Fruit fly (Drosophila melanogaster) whole organism, embryonic: ENCODE data around the gene Spn27A.
A peak's percentile ranks its signal among the peaks of the same experiment; 100 is the strongest.

Experiments used
- Antp ChIP-seq: fragments of 200-800 bp; sonication (Bioruptor generic); optimal IDR thresholded peaks from 3 replicates; lab custom pipeline; 2016; ENCODE audit warnings: missing biosample characterization, missing genetic modification characterization
- Blimp-1 ChIP-seq: fragments of 200-800 bp; sonication (Bioruptor generic); optimal IDR thresholded peaks from 3 replicates; lab custom pipeline; 2018; ENCODE audit warnings: missing biosample characterization, missing genetic modification characterization, mild to moderate bottlenecking, moderate library complexity, missing genetic modification reagents
- CG10959 ChIP-seq: fragments of 200-800 bp; sonication (Bioruptor generic); IDR thresholded peaks from 2 replicates; pipeline ENCODE4 v1.3.6; 2022; ENCODE audit warnings: missing biosample characterization, missing genetic modification characterization
- CG14710 ChIP-seq: fragments of 200-800 bp; sonication (Bioruptor generic); optimal IDR thresholded peaks from 3 replicates; lab custom pipeline; 2019; ENCODE audit warnings: missing biosample characterization, mild to moderate bottlenecking, missing genetic modification characterization, moderate library complexity
- CG14860 ChIP-seq: fragments of 200-800 bp; sonication (Bioruptor generic); IDR thresholded peaks from 3 replicates; pipeline ENCODE4 v1.3.6; 2022; ENCODE audit warnings: missing biosample characterization, missing genetic modification characterization; ENCODE audit not compliant: partially characterized antibody
- CG15011 ChIP-seq: fragments of 200-800 bp; sonication (Bioruptor generic); optimal IDR thresholded peaks from 3 replicates; lab custom pipeline; 2018; ENCODE audit warnings: missing biosample characterization, mild to moderate bottlenecking, missing genetic modification characterization
- CG15696 ChIP-seq: fragments of 200-800 bp; sonication (Bioruptor generic); optimal IDR thresholded peaks from 2 replicates; lab custom pipeline; 2019; ENCODE audit warnings: missing biosample characterization, mild to moderate bottlenecking, missing genetic modification characterization, moderate library complexity
- CG1602 ChIP-seq: fragments of 200-800 bp; sonication (Bioruptor generic); optimal IDR thresholded peaks from 3 replicates; lab custom pipeline; 2016; ENCODE audit warnings: missing biosample characterization, missing genetic modification characterization
- CG17328 ChIP-seq: fragments of 200-800 bp; sonication (Bioruptor generic); IDR thresholded peaks from 2 replicates; pipeline ENCODE4 v1.3.6; 2022; ENCODE audit warnings: missing biosample characterization, missing genetic modification characterization
- CG17385 ChIP-seq: fragments of 200-800 bp; sonication (Bioruptor generic); optimal IDR thresholded peaks from 3 replicates; lab custom pipeline; 2018; ENCODE audit warnings: missing biosample characterization, mild to moderate bottlenecking, missing genetic modification characterization
- CG33557 ChIP-seq: fragments of 200-800 bp; sonication (Bioruptor generic); optimal IDR thresholded peaks from 2 replicates; lab custom pipeline; 2019; ENCODE audit warnings: missing biosample characterization, mild to moderate bottlenecking, missing genetic modification characterization, moderate library complexity
- CG4282 ChIP-seq: fragments of 200-800 bp; sonication (Bioruptor generic); optimal IDR thresholded peaks from 2 replicates; lab custom pipeline; 2016; ENCODE audit warnings: missing biosample characterization, missing genetic modification characterization
- CG4328 ChIP-seq: fragments of 200-800 bp; sonication (Bioruptor generic); optimal IDR thresholded peaks from 3 replicates; lab custom pipeline; 2017; ENCODE audit warnings: missing biosample characterization, missing genetic modification reagents, missing genetic modification characterization
- CG4360 ChIP-seq: fragments of 200-800 bp; sonication (Bioruptor generic); IDR thresholded peaks from 2 replicates; pipeline ENCODE4 v1.3.6; 2022; ENCODE audit warnings: missing biosample characterization, missing genetic modification characterization
- CG4424 ChIP-seq: fragments of 200-800 bp; sonication (Bioruptor generic); optimal IDR thresholded peaks from 3 replicates; lab custom pipeline; 2016; ENCODE audit warnings: missing biosample characterization, missing genetic modification characterization
- CG4617 ChIP-seq: fragments of 200-800 bp; sonication (Bioruptor generic); optimal IDR thresholded peaks from 3 replicates; lab custom pipeline; 2016; ENCODE audit warnings: missing biosample characterization, missing genetic modification characterization, borderline replicate concordance
- CG4854 ChIP-seq: fragments of 200-800 bp; sonication (Bioruptor generic); optimal IDR thresholded peaks from 2 replicates; lab custom pipeline; 2016; ENCODE audit warnings: missing biosample characterization, missing genetic modification characterization, inconsistent platforms
- CG5245 ChIP-seq: fragments of 200-800 bp; sonication (Bioruptor generic); optimal IDR thresholded peaks from 3 replicates; lab custom pipeline; 2016; ENCODE audit warnings: missing biosample characterization, missing genetic modification characterization
- CG6854 ChIP-seq: fragments of 200-800 bp; sonication (Bioruptor generic); optimal IDR thresholded peaks from 3 replicates; lab custom pipeline; 2017; ENCODE audit warnings: missing biosample characterization, mild to moderate bottlenecking, missing genetic modification characterization
- CG7372 ChIP-seq: fragments of 200-800 bp; sonication (Bioruptor generic); IDR thresholded peaks from 2 replicates; pipeline ENCODE4 v1.3.6; 2022; ENCODE audit warnings: missing biosample characterization, missing genetic modification characterization
- CG8765 ChIP-seq: fragments of 200-800 bp; sonication (Bioruptor generic); IDR thresholded peaks from 2 replicates; pipeline ENCODE4 v1.3.6; 2022; ENCODE audit warnings: missing biosample characterization, missing genetic modification characterization
- D19B ChIP-seq: fragments of 200-800 bp; sonication (Bioruptor generic); optimal IDR thresholded peaks from 2 replicates; lab custom pipeline; 2017; ENCODE audit warnings: missing biosample characterization, mild to moderate bottlenecking, missing genetic modification characterization
- Dek ChIP-seq: fragments of 200-800 bp; sonication (Bioruptor generic); optimal IDR thresholded peaks from 3 replicates; lab custom pipeline; 2019; ENCODE audit warnings: missing biosample characterization, mild to moderate bottlenecking, missing genetic modification characterization, moderate library complexity
- HLH54F ChIP-seq: fragments of 200-800 bp; sonication (Bioruptor generic); optimal IDR thresholded peaks from 3 replicates; lab custom pipeline; 2016; ENCODE audit warnings: missing biosample characterization, missing genetic modification characterization
- HmgD ChIP-seq: fragments of 200-800 bp; sonication (Bioruptor generic); optimal IDR thresholded peaks from 3 replicates; lab custom pipeline; 2016; ENCODE audit warnings: missing biosample characterization, missing genetic modification characterization
- Hr39 ChIP-seq: fragments of >200 bp; optimal IDR thresholded peaks from 2 replicates; lab custom pipeline; 2017
- MTF-1 ChIP-seq: fragments of 200-800 bp; sonication (Bioruptor generic); optimal IDR thresholded peaks from 2 replicates; lab custom pipeline; 2018; ENCODE audit warnings: missing biosample characterization, mild to moderate bottlenecking, missing genetic modification characterization, borderline replicate concordance
- NC2α ChIP-seq: fragments of 200-800 bp; sonication (Bioruptor generic); optimal IDR thresholded peaks from 2 replicates; lab custom pipeline; 2016; ENCODE audit warnings: missing biosample characterization, missing genetic modification characterization
- NC2β ChIP-seq: fragments of 200-800 bp; sonication (Bioruptor generic); optimal IDR thresholded peaks from 2 replicates; lab custom pipeline; 2016; ENCODE audit warnings: missing biosample characterization, missing genetic modification characterization
- NK7.1 ChIP-seq: fragments of 200-800 bp; sonication (Bioruptor generic); optimal IDR thresholded peaks from 3 replicates; lab custom pipeline; 2016; ENCODE audit warnings: missing biosample characterization, missing genetic modification characterization
- Rfx ChIP-seq: fragments of 200-800 bp; sonication (Bioruptor generic); IDR thresholded peaks from 2 replicates; pipeline ENCODE4 v1.3.6; 2022; ENCODE audit warnings: missing biosample characterization, missing genetic modification characterization
- Six4 ChIP-seq: fragments of 200-800 bp; sonication (Bioruptor generic); optimal IDR thresholded peaks from 2 replicates; lab custom pipeline; 2016; ENCODE audit warnings: missing biosample characterization, missing genetic modification characterization
- ap ChIP-seq: fragments of 200-800 bp; sonication (Bioruptor generic); IDR thresholded peaks from 2 replicates; pipeline ENCODE4 v1.3.6; 2022; ENCODE audit warnings: missing biosample characterization, missing genetic modification characterization
- ara ChIP-seq: fragments of 200-800 bp; sonication (Bioruptor generic); IDR thresholded peaks from 2 replicates; pipeline ENCODE4 v1.3.6; 2022; ENCODE audit warnings: missing biosample characterization, missing genetic modification characterization
- chif ChIP-seq, 2 experiments: fragments of 200-800 bp; sonication (Bioruptor generic); optimal IDR thresholded peaks; 3 replicates each; lab custom pipeline; 2016; ENCODE audit warnings: missing biosample characterization in 2 of 2, missing genetic modification characterization in 2 of 2
- crp ChIP-seq, 2 experiments: fragments of 200-800 bp; sonication (Bioruptor generic); optimal IDR thresholded peaks; 2 replicates in 1 of 2; 3 replicates in 1 of 2; lab custom pipeline; 2017; ENCODE audit warnings: missing biosample characterization in 2 of 2, missing genetic modification characterization in 2 of 2, mild to moderate bottlenecking in 1 of 2, moderate library complexity in 1 of 2
- fd102C ChIP-seq: fragments of 200-800 bp; sonication (Bioruptor generic); optimal IDR thresholded peaks from 2 replicates; lab custom pipeline; 2018; ENCODE audit warnings: missing biosample characterization, mild to moderate bottlenecking, missing genetic modification characterization, moderate library complexity
- kay ChIP-seq: fragments of 200-800 bp; sonication (Bioruptor generic); optimal IDR thresholded peaks from 2 replicates; lab custom pipeline; 2016; ENCODE audit warnings: missing biosample characterization, missing genetic modification characterization
- lab ChIP-seq: fragments of 200-800 bp; sonication (Bioruptor generic); optimal IDR thresholded peaks from 3 replicates; lab custom pipeline; 2017; ENCODE audit warnings: missing biosample characterization, missing genetic modification characterization, mild to moderate bottlenecking, moderate library complexity, missing genetic modification reagents
- luna ChIP-seq: fragments of 200-800 bp; sonication (Bioruptor generic); optimal IDR thresholded peaks from 2 replicates; lab custom pipeline; 2016; ENCODE audit warnings: missing biosample characterization, missing genetic modification characterization
- mirr ChIP-seq: fragments of 200-800 bp; sonication (Bioruptor generic); optimal IDR thresholded peaks from 3 replicates; lab custom pipeline; 2018; ENCODE audit warnings: missing biosample characterization, mild to moderate bottlenecking, missing genetic modification characterization
- odd ChIP-seq: fragments of 200-800 bp; sonication (Bioruptor generic); optimal IDR thresholded peaks from 2 replicates; lab custom pipeline; 2017; ENCODE audit warnings: missing biosample characterization, mild to moderate bottlenecking, missing genetic modification characterization
- pan ChIP-seq, 4 experiments: fragments of >200 bp in 3 of 4; fragments of 200-800 bp in 1 of 4; sonication (Bioruptor generic) in 1 of 4; optimal IDR thresholded peaks in 3 of 4; IDR thresholded peaks in 1 of 4; 2 replicates each; pipeline versions ENCODE4 v1.3.6 to Lab custom; 2017 to 2022; ENCODE audit warnings: missing biosample characterization in 2 of 4, missing genetic modification characterization in 2 of 4, mixed read lengths in 1 of 4
- prd ChIP-seq, 3 experiments: fragments of >200 bp in 2 of 3; fragments of 200-800 bp in 1 of 3; sonication (Bioruptor generic) in 1 of 3; optimal IDR thresholded peaks in 2 of 3; IDR thresholded peaks in 1 of 3; 2 replicates in 2 of 3; 3 replicates in 1 of 3; pipeline versions ENCODE4 v1.3.6 to Lab custom; 2017 to 2022; ENCODE audit warnings: missing biosample characterization in 1 of 3, missing genetic modification characterization in 1 of 3
- sc ChIP-seq, 3 experiments: fragments of >200 bp in 2 of 3; fragments of 200-800 bp in 1 of 3; sonication (Bioruptor generic) in 1 of 3; optimal IDR thresholded peaks; 2 replicates in 2 of 3; 3 replicates in 1 of 3; lab custom pipeline; 2017; ENCODE audit warnings: mild to moderate bottlenecking in 1 of 3, missing biosample characterization in 1 of 3, missing genetic modification characterization in 1 of 3, missing genetic modification reagents in 1 of 3
- sr ChIP-seq: fragments of 200-800 bp; sonication (Bioruptor generic); IDR thresholded peaks from 3 replicates; pipeline ENCODE4 v1.3.6; 2022; ENCODE audit warnings: missing biosample characterization, missing genetic modification characterization
- stwl ChIP-seq: fragments of 200-800 bp; sonication (Bioruptor generic); optimal IDR thresholded peaks from 3 replicates; lab custom pipeline; 2018; ENCODE audit warnings: missing biosample characterization, mild to moderate bottlenecking, missing genetic modification characterization, moderate library complexity
- tap ChIP-seq: fragments of 200-800 bp; optimal IDR thresholded peaks from 3 replicates; lab custom pipeline; 2019; ENCODE audit warnings: missing biosample characterization, mild to moderate bottlenecking, missing genetic modification characterization, moderate library complexity

The Spn27A gene

dm6 chr2L:6647103-6647711 is 25.9 kb downstream of the Spn27A start (continued):
- TF ChIP-seq Hr39 (no peak), sc (optimal IDR thresholded peaks at IDR 0.05; lab: Kevin White, UChicago) (no peak), sc (GFP tag; optimal IDR thresholded peaks at IDR 0.05; lab: Kevin White, UChicago) (peak; percentile 98), tap (peak; percentile 99), prd (optimal IDR thresholded peaks at IDR 0.05; lab: Kevin White, UChicago) (no peak), prd (GFP tag; IDR thresholded peaks at IDR 0.05; lab: Robert Waterston, UW) (peak; percentile 99), CG7372 (GFP tag; lab: Robert Waterston, UW) (peak; percentile 96), CG4424 (GFP tag; lab: Kevin White, UChicago) (peak; percentile 99), CG15011 (GFP tag; lab: Kevin White, UChicago) (peak; percentile 96), Rfx (peak; percentile 97), CG4282 (GFP tag; lab: Kevin White, UChicago) (peak; percentile 98), crp (GFP tag; optimal IDR thresholded peaks at IDR 0.05; lab: Kevin White, UChicago) (peak; percentile 34 to 73), CG1602 (GFP tag; lab: Kevin White, UChicago) (peak; percentile 98), NC2α (GFP tag; lab: Kevin White, UChicago) (peak; percentile 98), CG4617 (GFP tag; lab: Kevin White, UChicago) (peak; percentile 97), CG15696 (tag; lab: Kevin White, UChicago) (peak; percentile 95), CG14860 (GFP tag; lab: Robert Waterston, UW) (peak; percentile 57), luna (GFP tag; lab: Kevin White, UChicago) (peak; percentile 93), ara (GFP tag; lab: Robert Waterston, UW) (peak; percentile 97), kay (GFP tag; lab: Kevin White, UChicago) (peak; percentile 96), CG4360 (GFP tag; lab: Robert Waterston, UW) (peak; percentile 80), MTF-1 (peak; percentile 96), chif (GFP tag; optimal IDR thresholded peaks at IDR 0.05; lab: Kevin White, UChicago) (peak; percentile 98 to 99), CG8765 (GFP tag; lab: Robert Waterston, UW) (peak; percentile 92), mirr (GFP tag; lab: Kevin White, UChicago) (peak; percentile 97), CG4328 (GFP tag; lab: Kevin White, UChicago) (peak; percentile 97), CG14710 (peak; percentile 97), CG4854 (GFP tag; lab: Kevin White, UChicago) (peak; percentile 98), ap (peak; percentile 97), HmgD (GFP tag; lab: Kevin White, UChicago) (peak; percentile 96), D19B (GFP tag; lab: Kevin White, UChicago) (peak; percentile 90), NK7.1 (GFP tag; lab: Kevin White, UChicago) (peak; percentile 98), CG5245 (GFP tag; lab: Kevin White, UChicago) (peak; percentile 98), CG17385 (GFP tag; lab: Kevin White, UChicago) (peak; percentile 96), pan (optimal IDR thresholded peaks at IDR 0.05; lab: Kevin White, UChicago) (no peak), pan (GFP tag; optimal IDR thresholded peaks at IDR 0.05 in 1 of 2, IDR thresholded peaks at IDR 0.05 in 1 of 2) (peak in 1 of 2 experiments; percentile 98), Dek (tag; lab: Kevin White, UChicago) (peak; percentile 96), fd102C (peak; percentile 93), CG33557 (GFP tag; lab: Kevin White, UChicago) (peak; percentile 96), stwl (tag; lab: Kevin White, UChicago) (peak; percentile 66), sr (peak; percentile 90), CG6854 (GFP tag; lab: Kevin White, UChicago) (peak; percentile 96), NC2β (GFP tag; lab: Kevin White, UChicago) (peak; percentile 99), HLH54F (GFP tag; lab: Kevin White, UChicago) (peak; percentile 97), lab (GFP tag; lab: Kevin White, UChicago) (peak; percentile 99), CG10959 (GFP tag; lab: Robert Waterston, UW) (peak; percentile 96), Antp (GFP tag; lab: Kevin White, UChicago) (peak; percentile 98), Six4 (GFP tag; lab: Kevin White, UChicago) (peak; percentile 99), odd (peak; percentile 99), Blimp-1 (GFP tag; lab: Kevin White, UChicago) (peak; percentile 98), CG17328 (GFP tag; lab: Robert Waterston, UW) (peak; percentile 98)
